Fruit fly (Drosophila melanogaster): ENCODE results near the gene CG42655.

The CG42655 gene

dm6 chr3L:20002482-20003234, 49.1 kb upstream of the CG42655 start, which contains the start of gene CG7668 (continued):
- TF ChIP-seq Usf (GFP tag; optimal IDR thresholded peaks at IDR 0.05) (peak; percentile 63), hb (GFP tag; IDR thresholded peaks at IDR 0.05; ENCODE audit: partially characterized antibody) (no peak), Vsx1 (GFP tag; optimal IDR thresholded peaks at IDR 0.05) (peak; percentile 81), CG15011 (GFP tag; optimal IDR thresholded peaks at IDR 0.05) (peak; percentile 70), CG15479 (GFP tag; optimal IDR thresholded peaks at IDR 0.05) (peak; percentile 39), CG30403 (GFP tag; optimal IDR thresholded peaks at IDR 0.05) (peak; percentile 90), Chrac-16 (GFP tag; optimal IDR thresholded peaks at IDR 0.05) (peak; percentile 83), ase (GFP tag; IDR thresholded peaks at IDR 0.05) (peak; percentile 77; the same call in 1 of the 3 replicates), tio (GFP tag; optimal IDR thresholded peaks at IDR 0.05) (peak; percentile 82), phol (tag; optimal IDR thresholded peaks at IDR 0.05) (peak; percentile 93), CG15073 (GFP tag; optimal IDR thresholded peaks at IDR 0.05) (no peak), pan (optimal IDR thresholded peaks at IDR 0.05) (no peak), pan (GFP tag; optimal IDR thresholded peaks at IDR 0.05 in 1 of 2, IDR thresholded peaks at IDR 0.05 in 1 of 2) (peak in 1 of 2 experiments; percentile 95), CG16813 (GFP tag; IDR thresholded peaks at IDR 0.05; ENCODE audit: partially characterized antibody) (0 out of 3 replicates have a peak, but pooled peaks have one; percentile 6), Neu2 (GFP tag; optimal IDR thresholded peaks at IDR 0.05; ENCODE audit: borderline replicate concordance) (peak; percentile 8), CG12236 (GFP tag; optimal IDR thresholded peaks at IDR 0.05) (peak; percentile 83), tup (GFP tag; optimal IDR thresholded peaks at IDR 0.05) (peak; percentile 23), nau (GFP tag; optimal IDR thresholded peaks at IDR 0.05) (peak; percentile 78), exex (tag; optimal IDR thresholded peaks at IDR 0.05) (peak; percentile 71), CG34422 (GFP tag; IDR thresholded peaks at IDR 0.05) (no peak; the same call in 2 of the 3 replicates), pb (GFP tag; optimal IDR thresholded peaks at IDR 0.05) (peak; percentile 47), CG14860 (GFP tag; IDR thresholded peaks at IDR 0.05; ENCODE audit: partially characterized antibody) (peak; percentile 39; the same call in 1 of the 3 replicates)

- TF ChIP-seq nerfin-1 (tag; optimal IDR thresholded peaks at IDR 0.05) (no peak), HLH54F (GFP tag; optimal IDR thresholded peaks at IDR 0.05) (no peak), CG15696 (tag; optimal IDR thresholded peaks at IDR 0.05) (no peak), Dref (GFP tag; IDR thresholded peaks at IDR 0.05) (peak; percentile 66), CG12659 (GFP tag; optimal IDR thresholded peaks at IDR 0.05) (peak; percentile 61), Scr (GFP tag; IDR thresholded peaks at IDR 0.05; ENCODE audit: partially characterized antibody) (0 out of 2 replicates have a peak, but pooled peaks have one; percentile 13), crp (GFP tag; optimal IDR thresholded peaks at IDR 0.05) (no peak), Hr3 (GFP tag; optimal IDR thresholded peaks at IDR 0.05) (no peak), dati (GFP tag; IDR thresholded peaks at IDR 0.05) (no peak), CG34422 (GFP tag; IDR thresholded peaks at IDR 0.05) (no peak), BEAF-32 (GFP tag; optimal IDR thresholded peaks at IDR 0.05) (peak; percentile 40), HmgD (GFP tag; optimal IDR thresholded peaks at IDR 0.05) (no peak), corto (GFP tag; optimal IDR thresholded peaks at IDR 0.05) (no peak), CG14860 (GFP tag; IDR thresholded peaks at IDR 0.05; ENCODE audit: partially characterized antibody) (peak; percentile 29; the same call in 1 of the 3 replicates), CG1024 (GFP tag; IDR thresholded peaks at IDR 0.05) (peak; percentile 92), lmd (GFP tag; IDR thresholded peaks at IDR 0.05) (no peak), tll (GFP tag; optimal IDR thresholded peaks at IDR 0.05) (no peak), Atf3 (GFP tag; optimal IDR thresholded peaks at IDR 0.05) (no peak), bab2 (GFP tag; optimal IDR thresholded peaks at IDR 0.05) (no peak), CG15601 (tag; optimal IDR thresholded peaks at IDR 0.05) (no peak), az2 (GFP tag; optimal IDR thresholded peaks at IDR 0.05) (no peak), dmrt99B (tag; optimal IDR thresholded peaks at IDR 0.05) (no peak), vvl (GFP tag; IDR thresholded peaks at IDR 0.05) (peak; percentile 18; the same call in 1 of the 2 replicates), Dll (GFP tag; IDR thresholded peaks at IDR 0.05; ENCODE audit: partially characterized antibody) (peak; percentile 47; the same call in 2 of the 4 replicates), Pdp1 (GFP tag; optimal IDR thresholded peaks at IDR 0.05) (peak in 1 of 2 experiments; percentile 91)
Measured at dm6 chr3L:20000878-20001640, 47.5 kb upstream of the CG42655 start.
